Fruit fly (Drosophila melanogaster) whole organism, embryonic: ENCODE measurements around the gene CG7766.
A peak's percentile ranks its signal among the peaks of the same experiment; 100 is the strongest.

Experiments used
- Abd-B ChIP-seq: fragments of 200-800 bp; sonication (Bioruptor generic); optimal IDR thresholded peaks from 2 replicates; lab custom pipeline; 2018; ENCODE audit warnings: missing biosample characterization, mild to moderate bottlenecking, missing genetic modification characterization, moderate library complexity
- Blimp-1 ChIP-seq: fragments of 200-800 bp; sonication (Bioruptor generic); optimal IDR thresholded peaks from 3 replicates; lab custom pipeline; 2018; ENCODE audit warnings: missing biosample characterization, missing genetic modification characterization, mild to moderate bottlenecking, moderate library complexity, missing genetic modification reagents
- CG10543 ChIP-seq: fragments of 200-800 bp; sonication (Bioruptor generic); optimal IDR thresholded peaks from 3 replicates; lab custom pipeline; 2017; ENCODE audit warnings: missing biosample characterization, mild to moderate bottlenecking, missing genetic modification characterization, moderate library complexity
- CG11093 ChIP-seq: fragments of 200-800 bp; sonication (Bioruptor generic); IDR thresholded peaks from 3 replicates; pipeline ENCODE4 v1.3.6; 2022; ENCODE audit warnings: missing biosample characterization, missing genetic modification characterization
- CG11398 ChIP-seq: fragments of 200-800 bp; sonication (Bioruptor generic); optimal IDR thresholded peaks from 2 replicates; lab custom pipeline; 2016; ENCODE audit warnings: missing biosample characterization, missing genetic modification characterization
- CG13287 ChIP-seq: fragments of 200-800 bp; sonication (Bioruptor generic); IDR thresholded peaks from 2 replicates; pipeline ENCODE4 v1.3.6; 2022; ENCODE audit warnings: missing biosample characterization, missing genetic modification characterization; ENCODE audit not compliant: partially characterized antibody
- CG13894 ChIP-seq: fragments of 200-800 bp; sonication (Bioruptor generic); optimal IDR thresholded peaks from 3 replicates; lab custom pipeline; 2018; ENCODE audit warnings: missing biosample characterization, mild to moderate bottlenecking, missing genetic modification characterization, moderate library complexity
- CG14441 ChIP-seq: fragments of 200-800 bp; sonication (Bioruptor generic); IDR thresholded peaks from 2 replicates; pipeline ENCODE4 v1.3.6; 2022; ENCODE audit warnings: missing biosample characterization, missing genetic modification characterization
- CG14860 ChIP-seq: fragments of 200-800 bp; sonication (Bioruptor generic); IDR thresholded peaks from 3 replicates; pipeline ENCODE4 v1.3.6; 2022; ENCODE audit warnings: missing biosample characterization, missing genetic modification characterization; ENCODE audit not compliant: partially characterized antibody
- CG15269 ChIP-seq: fragments of 200-800 bp; sonication (Bioruptor generic); optimal IDR thresholded peaks from 2 replicates; lab custom pipeline; 2018; ENCODE audit warnings: missing biosample characterization, mild to moderate bottlenecking, missing genetic modification characterization, moderate library complexity
- CG15479 ChIP-seq: fragments of 200-800 bp; sonication (Bioruptor generic); optimal IDR thresholded peaks from 3 replicates; lab custom pipeline; 2019; ENCODE audit warnings: missing biosample characterization, mild to moderate bottlenecking, missing genetic modification characterization, moderate library complexity
- CG1602 ChIP-seq: fragments of 200-800 bp; sonication (Bioruptor generic); optimal IDR thresholded peaks from 3 replicates; lab custom pipeline; 2016; ENCODE audit warnings: missing biosample characterization, missing genetic modification characterization
- CG2712 ChIP-seq: fragments of 200-800 bp; optimal IDR thresholded peaks from 3 replicates; lab custom pipeline; 2019; ENCODE audit warnings: missing biosample characterization, mild to moderate bottlenecking, missing genetic modification characterization, moderate library complexity
- CG30403 ChIP-seq: fragments of 200-800 bp; sonication (Bioruptor generic); optimal IDR thresholded peaks from 3 replicates; lab custom pipeline; 2016; ENCODE audit warnings: missing biosample characterization, missing genetic modification characterization
- CG3726 ChIP-seq: fragments of 200-800 bp; sonication (Bioruptor generic); IDR thresholded peaks from 3 replicates; pipeline ENCODE4, ENCODE4 v1.3.6; 2022; ENCODE audit warnings: missing biosample characterization, missing genetic modification characterization
- CG4730 ChIP-seq: fragments of 200-800 bp; sonication (Bioruptor generic); IDR thresholded peaks from 2 replicates; pipeline ENCODE4 v1.3.6; 2022; ENCODE audit warnings: missing biosample characterization, missing genetic modification characterization
- CG6813 ChIP-seq: fragments of 200-800 bp; sonication (Bioruptor generic); optimal IDR thresholded peaks from 2 replicates; lab custom pipeline; 2017; ENCODE audit warnings: missing biosample characterization, missing genetic modification characterization, mild to moderate bottlenecking, moderate library complexity, missing genetic modification reagents
- CG6854 ChIP-seq: fragments of 200-800 bp; sonication (Bioruptor generic); optimal IDR thresholded peaks from 3 replicates; lab custom pipeline; 2017; ENCODE audit warnings: missing biosample characterization, mild to moderate bottlenecking, missing genetic modification characterization
- CG7372 ChIP-seq: fragments of 200-800 bp; sonication (Bioruptor generic); IDR thresholded peaks from 2 replicates; pipeline ENCODE4 v1.3.6; 2022; ENCODE audit warnings: missing biosample characterization, missing genetic modification characterization
- CG9817 ChIP-seq: fragments of 200-800 bp; sonication (Bioruptor generic); optimal IDR thresholded peaks from 2 replicates; lab custom pipeline; 2018; ENCODE audit warnings: missing biosample characterization, mild to moderate bottlenecking, missing genetic modification characterization, moderate library complexity
- HLH4C ChIP-seq: fragments of 200-800 bp; sonication (Bioruptor generic); IDR thresholded peaks from 3 replicates; pipeline ENCODE4 v1.3.6; 2022; ENCODE audit warnings: missing biosample characterization, missing genetic modification characterization; ENCODE audit not compliant: partially characterized antibody
- HLHmδ ChIP-seq: fragments of 200-800 bp; sonication (Bioruptor generic); optimal IDR thresholded peaks from 2 replicates; lab custom pipeline; 2018; ENCODE audit warnings: missing biosample characterization, mild to moderate bottlenecking, missing genetic modification characterization, moderate library complexity
- MBD-R2 ChIP-seq: fragments of 200-800 bp; sonication (Bioruptor generic); IDR thresholded peaks from 2 replicates; pipeline ENCODE4 v1.3.6; 2022; ENCODE audit warnings: missing biosample characterization, missing genetic modification characterization
- Usf ChIP-seq: fragments of 200-800 bp; sonication (Bioruptor generic); optimal IDR thresholded peaks from 2 replicates; lab custom pipeline; 2017; ENCODE audit warnings: missing genotype, missing biosample characterization, missing genetic modification characterization
- ac ChIP-seq: fragments of 200-800 bp; sonication (Bioruptor generic); optimal IDR thresholded peaks from 3 replicates; lab custom pipeline; 2017; ENCODE audit warnings: missing biosample characterization, mild to moderate bottlenecking, missing genetic modification characterization
- ato ChIP-seq: fragments of 200-800 bp; sonication (Bioruptor generic); IDR thresholded peaks from 2 replicates; pipeline ENCODE4 v1.3.6; 2022; ENCODE audit warnings: missing biosample characterization, missing genetic modification characterization; ENCODE audit not compliant: partially characterized antibody
- cas ChIP-seq: fragments of 200-800 bp; sonication (Bioruptor generic); IDR thresholded peaks from 2 replicates; pipeline ENCODE4 v1.3.6; 2022; ENCODE audit warnings: missing biosample characterization, missing genetic modification characterization
- crol ChIP-seq: fragments of 200-800 bp; sonication (Bioruptor generic); IDR thresholded peaks from 2 replicates; pipeline ENCODE4 v1.3.6; 2022; ENCODE audit warnings: missing biosample characterization, missing genetic modification characterization
- crp ChIP-seq, 2 experiments: fragments of 200-800 bp; sonication (Bioruptor generic); optimal IDR thresholded peaks; 2 replicates in 1 of 2; 3 replicates in 1 of 2; lab custom pipeline; 2017; ENCODE audit warnings: missing biosample characterization in 2 of 2, missing genetic modification characterization in 2 of 2, mild to moderate bottlenecking in 1 of 2, moderate library complexity in 1 of 2
- dpn ChIP-seq, 2 experiments: fragments of 200-800 bp; sonication (Bioruptor generic); optimal IDR thresholded peaks; 3 replicates each; lab custom pipeline; 2016; ENCODE audit warnings: missing biosample characterization in 2 of 2, missing genetic modification characterization in 2 of 2
- en ChIP-seq: fragments of 200-800 bp; sonication (Bioruptor generic); optimal IDR thresholded peaks from 2 replicates; lab custom pipeline; 2016; ENCODE audit warnings: missing biosample characterization, missing genetic modification characterization
- fd102C ChIP-seq: fragments of 200-800 bp; sonication (Bioruptor generic); optimal IDR thresholded peaks from 2 replicates; lab custom pipeline; 2018; ENCODE audit warnings: missing biosample characterization, mild to moderate bottlenecking, missing genetic modification characterization, moderate library complexity
- fd64A ChIP-seq: fragments of 200-800 bp; sonication (Bioruptor generic); optimal IDR thresholded peaks from 3 replicates; lab custom pipeline; 2018; ENCODE audit warnings: missing biosample characterization, mild to moderate bottlenecking, missing genetic modification characterization
- fd96Cb ChIP-seq: fragments of 200-800 bp; sonication (Bioruptor generic); optimal IDR thresholded peaks from 2 replicates; lab custom pipeline; 2018; ENCODE audit warnings: missing biosample characterization, mild to moderate bottlenecking, missing genetic modification characterization, moderate library complexity
- ftz-f1 ChIP-seq: fragments of 200-800 bp; sonication (Bioruptor generic); optimal IDR thresholded peaks from 2 replicates; lab custom pipeline; 2016; ENCODE audit warnings: missing biosample characterization, missing genetic modification characterization
- her ChIP-seq: fragments of 200-800 bp; sonication (Bioruptor generic); optimal IDR thresholded peaks from 2 replicates; lab custom pipeline; 2016; ENCODE audit warnings: missing biosample characterization, missing genetic modification characterization
- hth ChIP-seq: fragments of >200 bp; optimal IDR thresholded peaks from 2 replicates; lab custom pipeline; 2017; ENCODE audit warnings: inconsistent platforms
- ken ChIP-seq: fragments of 200-800 bp; sonication (Bioruptor generic); IDR thresholded peaks from 3 replicates; pipeline ENCODE4 v1.3.6; 2022; ENCODE audit warnings: missing biosample characterization, missing genetic modification characterization
- kni ChIP-seq: fragments of 200-800 bp; sonication (Bioruptor generic); optimal IDR thresholded peaks from 3 replicates; lab custom pipeline; 2017; ENCODE audit warnings: mild to moderate bottlenecking, missing biosample characterization, missing genetic modification reagents, missing genetic modification characterization
- lab ChIP-seq: fragments of 200-800 bp; sonication (Bioruptor generic); optimal IDR thresholded peaks from 3 replicates; lab custom pipeline; 2017; ENCODE audit warnings: missing biosample characterization, missing genetic modification characterization, mild to moderate bottlenecking, moderate library complexity, missing genetic modification reagents
- nmo ChIP-seq: fragments of 200-800 bp; sonication (Bioruptor generic); optimal IDR thresholded peaks from 2 replicates; lab custom pipeline; 2018; ENCODE audit warnings: missing biosample characterization, mild to moderate bottlenecking, missing genetic modification characterization, moderate library complexity
- otp ChIP-seq: fragments of 200-800 bp; sonication (Bioruptor generic); IDR thresholded peaks from 3 replicates; pipeline ENCODE4, ENCODE4 v1.3.6; 2022; ENCODE audit warnings: missing biosample characterization, missing genetic modification characterization
- pzg ChIP-seq: fragments of 200-800 bp; sonication (Bioruptor generic); optimal IDR thresholded peaks from 3 replicates; lab custom pipeline; 2018; ENCODE audit warnings: missing biosample characterization, mild to moderate bottlenecking, missing genetic modification characterization, moderate library complexity
- salm ChIP-seq: fragments of 200-800 bp; sonication (Bioruptor generic); optimal IDR thresholded peaks from 2 replicates; lab custom pipeline; 2018; ENCODE audit warnings: missing biosample characterization, mild to moderate bottlenecking, missing genetic modification characterization
- sd ChIP-seq: fragments of 200-800 bp; sonication (Bioruptor generic); optimal IDR thresholded peaks from 3 replicates; lab custom pipeline; 2018; ENCODE audit warnings: missing biosample characterization, mild to moderate bottlenecking, missing genetic modification characterization, moderate library complexity
- sug ChIP-seq: fragments of 200-800 bp; optimal IDR thresholded peaks from 2 replicates; lab custom pipeline; 2019; ENCODE audit warnings: missing biosample characterization, mild to moderate bottlenecking, missing genetic modification characterization, moderate library complexity
- tx ChIP-seq: fragments of 200-800 bp; sonication (Bioruptor generic); optimal IDR thresholded peaks from 2 replicates; lab custom pipeline; 2016; ENCODE audit warnings: missing biosample characterization, missing genetic modification characterization
- usp ChIP-seq: fragments of >200 bp; optimal IDR thresholded peaks from 2 replicates; lab custom pipeline; 2017; ENCODE audit warnings: missing biosample characterization, missing genetic modification characterization
- z ChIP-seq: fragments of 200-800 bp; sonication (Bioruptor generic); IDR thresholded peaks from 3 replicates; pipeline ENCODE4 v1.3.6; 2022; ENCODE audit warnings: missing biosample characterization, missing genetic modification characterization
- zfh1 ChIP-seq: fragments of 200-800 bp; sonication (Bioruptor generic); IDR thresholded peaks from 3 replicates; pipeline ENCODE4 v1.3.6; 2022; ENCODE audit warnings: missing biosample characterization, missing genetic modification characterization

Gene CG7766

dm6 chrX:9080962-9081361 is 22.6 kb downstream of the CG7766 start, which contains the start of the genes CG7246 and HP1b (continued):
- TF ChIP-seq lab (peak; percentile 78), fd96Cb (peak; percentile 52), CG1602 (GFP tag; lab: Kevin White, UChicago) (peak; percentile 45), CG13287 (GFP tag; lab: Robert Waterston, UW) (peak; percentile 83), sd (no peak), CG4730 (GFP tag; lab: Robert Waterston, UW) (peak; percentile 71), fd64A (GFP tag; lab: Kevin White, UChicago) (no peak), en (GFP tag; lab: Kevin White, UChicago) (no peak), CG6854 (GFP tag; lab: Kevin White, UChicago) (no peak), usp (GFP tag; lab: Kevin White, UChicago) (no peak), salm (tag; lab: Kevin White, UChicago) (no peak), CG15479 (GFP tag; lab: Kevin White, UChicago) (no peak), CG9817 (tag; lab: Kevin White, UChicago) (peak; percentile 64), crp (GFP tag; optimal IDR thresholded peaks at IDR 0.05; lab: Kevin White, UChicago) (peak in 1 of 2 experiments; percentile 9), fd102C (GFP tag; lab: Kevin White, UChicago) (no peak), otp (peak; percentile 41; the same call in 1 of the 3 replicates), kni (GFP tag; lab: Kevin White, UChicago) (no peak), CG13894 (tag; lab: Kevin White, UChicago) (peak; percentile 59), crol (no peak), CG6813 (GFP tag; lab: Kevin White, UChicago) (no peak), z (GFP tag; lab: Robert Waterston, UW) (no peak), Blimp-1 (GFP tag; lab: Kevin White, UChicago) (peak; percentile 63), CG3726 (GFP tag; lab: Robert Waterston, UW) (0 out of 3 replicates have a peak, but pooled peaks have one; percentile 39), ftz-f1 (peak; percentile 49), pzg (peak; percentile 40), Abd-B (peak; percentile 72), CG2712 (tag; lab: Kevin White, UChicago) (peak; percentile 82), sug (tag; lab: Kevin White, UChicago) (peak; percentile 74), CG11093 (GFP tag; lab: Robert Waterston, UW) (peak; percentile 58; the same call in 1 of the 3 replicates), ac (GFP tag; lab: Kevin White, UChicago) (no peak), nmo (GFP tag; lab: Kevin White, UChicago) (peak; percentile 77), CG30403 (peak; percentile 74), MBD-R2 (GFP tag; lab: Robert Waterston, UW) (peak; percentile 78), her (GFP tag; lab: Kevin White, UChicago) (no peak), CG7372 (GFP tag; lab: Robert Waterston, UW) (peak; percentile 61; the same call in 1 of the 2 replicates), cas (0 out of 2 replicates have a peak, but pooled peaks have one; percentile 28), HLH4C (GFP tag; lab: Robert Waterston, UW) (peak; percentile 67), Usf (GFP tag; lab: Kevin White, UChicago) (no peak), CG15269 (tag; lab: Kevin White, UChicago) (peak; percentile 69), CG10543 (GFP tag; lab: Kevin White, UChicago) (peak; percentile 62), dpn (GFP tag; optimal IDR thresholded peaks at IDR 0.05; lab: Kevin White, UChicago) (peak; percentile 50 to 59), CG14441 (peak; percentile 74), CG14860 (peak; percentile 71), ato (GFP tag; lab: Robert Waterston, UW) (peak; percentile 57; the same call in 1 of the 2 replicates), CG11398 (GFP tag; lab: Kevin White, UChicago) (peak; percentile 2), hth (lab: Kevin White, UChicago) (no peak), zfh1 (GFP tag; lab: Robert Waterston, UW) (peak; percentile 77), HLHmδ (GFP tag; lab: Kevin White, UChicago) (no peak), tx (no peak), ken (GFP tag; lab: Robert Waterston, UW) (peak; percentile 75)
